Worm (Caenorhabditis elegans): ENCODE data around the gene C38H2.2.

C38H2.2 gene

DNA sequence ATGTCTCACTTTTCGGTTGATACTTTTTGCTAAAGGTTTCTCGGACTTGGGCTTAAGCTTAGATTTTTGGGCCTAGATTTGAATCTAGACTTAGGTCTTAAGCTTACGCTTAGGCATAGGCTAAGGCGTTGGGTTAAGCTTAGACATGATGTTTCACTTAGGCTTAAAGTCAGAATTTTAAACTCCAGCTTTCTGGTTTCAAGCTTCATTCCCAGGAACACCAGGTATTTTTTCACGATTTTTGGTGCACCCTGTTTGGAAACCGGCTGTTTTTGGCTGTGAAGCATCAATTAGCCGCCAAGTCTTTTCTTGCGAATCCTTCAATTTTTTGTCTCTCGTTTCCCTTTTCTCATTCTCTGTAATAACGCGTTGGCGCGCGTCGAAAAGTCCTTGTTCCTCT is 7.7 kb upstream of the C38H2.2 start:
- TF ChIP-seq lin-39 (tag; optimal IDR thresholded peaks at IDR 0.05) = no peak
- TF ChIP-seq ceh-16 (tag; optimal IDR thresholded peaks at IDR 0.05) = no peak
- TF ChIP-seq ceh-28 (tag; optimal IDR thresholded peaks at IDR 0.05) = no peak
- TF ChIP-seq nhr-43 (tag; optimal IDR thresholded peaks at IDR 0.05; ENCODE audit: poor library complexity, severe bottlenecking) = no peak
- TF ChIP-seq tbx-2 (tag; optimal IDR thresholded peaks at IDR 0.05) = no peak
- TF ChIP-seq pqm-1 (tag; optimal IDR thresholded peaks at IDR 0.05) = no peak
- no peak for TF ChIP-seq skn-1 (tag; optimal IDR thresholded peaks at IDR 0.05)

DNA sequence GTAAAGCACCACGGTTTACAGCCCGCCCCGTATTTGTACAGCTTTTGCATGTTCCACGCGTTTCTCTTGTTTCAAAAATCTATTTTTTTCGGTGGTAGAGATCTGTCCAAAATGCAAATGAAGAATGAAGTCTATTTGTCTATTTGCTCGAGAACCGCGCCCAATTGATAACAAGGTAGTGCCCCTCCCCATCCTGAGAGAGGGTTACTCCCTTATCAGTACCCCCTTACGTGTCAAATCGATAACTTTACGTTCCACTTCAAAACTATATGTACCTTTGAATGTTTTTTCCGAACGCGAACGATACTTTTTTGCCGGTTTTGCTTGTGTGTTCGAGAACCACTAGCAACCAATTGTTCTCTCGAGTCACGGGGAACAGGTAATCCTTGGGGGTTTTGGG is 5.5 kb upstream of the C38H2.2 start:
- no peak for TF ChIP-seq nhr-67 (tag; optimal IDR thresholded peaks at IDR 0.05)
- no peak for TF ChIP-seq eor-1 (tag; optimal IDR thresholded peaks at IDR 0.05)
- peak; percentile 8 for TF ChIP-seq pha-4 (tag; optimal IDR thresholded peaks at IDR 0.05)
- TF ChIP-seq daf-12 (tag; optimal IDR thresholded peaks at IDR 0.05) = no peak
- no peak for TF ChIP-seq skn-1 (tag; optimal IDR thresholded peaks at IDR 0.05)
- TF ChIP-seq ceh-82 (tag; optimal IDR thresholded peaks at IDR 0.05) = no peak
- TF ChIP-seq nfya-1 (tag; optimal IDR thresholded peaks at IDR 0.05; ENCODE audit: insufficient read depth) = no peak
- no peak for TF ChIP-seq R02D3.7 (tag; optimal IDR thresholded peaks at IDR 0.05)
- TF ChIP-seq hmg-11 (tag; optimal IDR thresholded peaks at IDR 0.05) = no peak
- no peak for TF ChIP-seq fkh-2 (tag; optimal IDR thresholded peaks at IDR 0.05)
- no peak for TF ChIP-seq lin-39 (tag; optimal IDR thresholded peaks at IDR 0.05)
- peak; percentile 78 for TF ChIP-seq elt-2 (tag; optimal IDR thresholded peaks at IDR 0.05)
- TF ChIP-seq nhr-28 (tag; optimal IDR thresholded peaks at IDR 0.05) = no peak
- TF ChIP-seq nhr-12 (tag; optimal IDR thresholded peaks at IDR 0.05) = no peak
- TF ChIP-seq egl-27 (tag; optimal IDR thresholded peaks at IDR 0.05) = no peak
- TF ChIP-seq nhr-77 (tag; optimal IDR thresholded peaks at IDR 0.05) = no peak

DNA sequence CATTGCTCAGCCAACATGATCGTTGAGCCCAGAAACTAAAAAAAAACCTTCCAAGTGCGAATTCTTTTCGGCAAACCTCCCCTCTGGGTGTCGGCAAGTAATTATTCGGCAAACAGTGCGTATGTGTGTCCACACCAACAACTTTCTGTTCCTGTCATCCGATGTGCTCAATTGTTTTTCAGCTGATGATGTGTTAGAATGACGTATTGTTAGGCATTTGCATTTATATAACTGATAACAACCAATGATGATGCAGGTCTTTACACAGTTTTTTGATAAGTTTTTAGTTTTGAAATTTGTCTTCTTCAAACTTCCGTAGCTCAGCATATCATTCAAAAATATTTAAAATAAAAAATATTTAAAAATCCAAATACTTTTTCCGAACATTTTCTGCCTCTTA is 2.7 kb upstream of the C38H2.2 start:
- TF ChIP-seq ZK546.5 (tag; optimal IDR thresholded peaks at IDR 0.05) (no peak), R02D3.7 (tag; optimal IDR thresholded peaks at IDR 0.05) (no peak), pha-4 (tag; optimal IDR thresholded peaks at IDR 0.05) (peak; percentile 38), ztf-4 (tag; optimal IDR thresholded peaks at IDR 0.05) (no peak), pqm-1 (tag; optimal IDR thresholded peaks at IDR 0.05) (peak; percentile 61), mml-1 (tag; optimal IDR thresholded peaks at IDR 0.05) (no peak), elt-2 (tag; optimal IDR thresholded peaks at IDR 0.05) (peak; percentile 53), nhr-67 (tag; optimal IDR thresholded peaks at IDR 0.05) (no peak), jun-1 (tag; optimal IDR thresholded peaks at IDR 0.05) (peak; percentile 13)

DNA sequence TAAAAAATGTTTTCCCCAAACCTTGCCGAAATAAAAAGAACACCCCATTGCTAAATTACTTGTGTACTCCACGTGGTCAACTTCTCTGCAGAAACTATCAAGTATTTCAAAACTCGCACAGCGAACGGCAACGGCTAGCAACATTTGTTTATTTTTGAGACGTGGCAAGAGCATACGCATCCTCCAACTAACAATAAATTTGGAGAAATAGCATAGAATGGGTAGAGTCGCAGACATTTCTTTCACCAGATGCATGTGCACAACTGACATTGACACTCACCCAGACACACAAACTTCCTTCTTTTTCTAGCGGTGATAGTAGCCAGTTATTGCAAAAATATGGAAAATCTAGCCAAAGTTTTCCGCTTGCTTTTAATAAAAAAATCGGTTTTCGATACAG is 1.9 kb upstream of the C38H2.2 start:
- TF ChIP-seq tbx-2 (tag; optimal IDR thresholded peaks at IDR 0.05) (no peak), skn-1 (tag; optimal IDR thresholded peaks at IDR 0.05) (no peak), pha-4 (tag; optimal IDR thresholded peaks at IDR 0.05) (no peak), nhr-43 (tag; optimal IDR thresholded peaks at IDR 0.05; ENCODE audit: poor library complexity, severe bottlenecking) (no peak), elt-2 (tag; optimal IDR thresholded peaks at IDR 0.05) (no peak), nhr-25 (tag; optimal IDR thresholded peaks at IDR 0.05) (no peak)

DNA sequence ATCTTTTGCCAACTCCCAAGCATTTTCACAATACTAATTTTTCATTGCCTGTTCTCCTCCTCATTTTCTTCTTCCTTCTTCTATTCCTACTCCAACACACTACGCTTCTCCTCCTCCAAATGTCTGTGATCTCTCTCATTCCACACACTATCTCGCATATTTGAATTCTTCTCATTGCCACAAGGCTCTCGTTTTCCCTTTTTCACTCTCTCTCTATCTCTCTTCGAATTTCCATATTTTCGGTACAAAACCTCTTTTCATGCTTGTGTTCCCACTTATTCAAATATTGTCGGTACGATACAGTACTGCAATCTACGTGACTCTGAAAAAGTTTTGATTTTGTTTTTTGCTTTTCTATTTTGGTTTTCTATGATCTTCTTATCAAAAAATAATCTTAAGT is 933 bp upstream of the C38H2.2 start:
- TF ChIP-seq hmg-11 (tag; optimal IDR thresholded peaks at IDR 0.05) (peak; percentile 51), nfya-1 (tag; optimal IDR thresholded peaks at IDR 0.05; ENCODE audit: insufficient read depth) (peak; percentile 41), ztf-11 (tag; optimal IDR thresholded peaks at IDR 0.05) (no peak), fkh-2 (tag; optimal IDR thresholded peaks at IDR 0.05) (no peak)

DNA sequence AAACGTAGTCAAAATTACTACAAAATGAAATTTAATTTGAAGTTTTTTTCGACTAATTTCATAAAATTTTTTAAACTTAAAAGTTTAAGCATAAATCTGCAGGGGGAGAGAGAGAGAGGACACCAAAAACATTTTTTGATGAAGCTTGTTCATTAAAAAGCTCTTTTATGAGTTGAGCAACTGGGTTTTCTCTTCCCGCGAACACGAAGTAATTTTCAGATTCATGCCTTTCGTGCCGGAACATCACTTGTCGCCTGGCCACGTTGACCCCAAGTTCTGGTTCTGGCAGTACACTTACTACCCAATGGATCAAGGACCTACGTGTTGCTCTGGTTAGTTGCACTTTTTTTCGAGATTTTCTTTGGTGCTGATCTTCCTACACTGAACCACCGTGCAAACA is 2.2 kb downstream of the C38H2.2 start:
- TF ChIP-seq lsy-12 (tag; optimal IDR thresholded peaks at IDR 0.05) (no peak), mdl-1 (tag; optimal IDR thresholded peaks at IDR 0.05) (no peak), nfya-1 (tag; optimal IDR thresholded peaks at IDR 0.05; ENCODE audit: insufficient read depth) (no peak), unc-62 (GFP tag; optimal IDR thresholded peaks at IDR 0.05) (no peak), snpc-4 (tag; optimal IDR thresholded peaks at IDR 0.05) (no peak), fos-1 (tag; optimal IDR thresholded peaks at IDR 0.05) (no peak), ztf-11 (tag; optimal IDR thresholded peaks at IDR 0.05) (no peak), daf-12 (tag; optimal IDR thresholded peaks at IDR 0.05) (no peak), ceh-28 (tag; optimal IDR thresholded peaks at IDR 0.05) (no peak), R02D3.7 (tag; optimal IDR thresholded peaks at IDR 0.05) (no peak), ama-1 (optimal IDR thresholded peaks at IDR 0.05) (no peak), nhr-23 (tag; optimal IDR thresholded peaks at IDR 0.05) (no peak), nhr-28 (tag; optimal IDR thresholded peaks at IDR 0.05) (no peak), nhr-11 (tag; optimal IDR thresholded peaks at IDR 0.05) (no peak), nhr-43 (tag; optimal IDR thresholded peaks at IDR 0.05; ENCODE audit: poor library complexity, severe bottlenecking) (no peak), nhr-76 (tag; optimal IDR thresholded peaks at IDR 0.05) (no peak), egl-27 (tag; optimal IDR thresholded peaks at IDR 0.05) (no peak)

Measured in whole organism, L3 larva.